Fruit fly (Drosophila melanogaster): ENCODE results near the gene ort.

dm6 chr3R:19664713-19665112, 5.2 kb downstream of the ort start, which contains the start of gene CG7432:
- TF ChIP-seq pan (optimal IDR thresholded peaks at IDR 0.05): no peak
- TF ChIP-seq psq (optimal IDR thresholded peaks at IDR 0.05): no peak
- TF ChIP-seq EcR (GFP tag; optimal IDR thresholded peaks at IDR 0.05): no peak
- TF ChIP-seq usp (GFP tag; optimal IDR thresholded peaks at IDR 0.05): no peak
